Fruit fly (Drosophila melanogaster) whole organism, embryonic: Measurements from ENCODE around the gene Uck.
A peak's percentile ranks its signal among the peaks of the same experiment; 100 is the strongest.

ENCODE experiments used
- ATbp ChIP-seq: fragments of 200-800 bp; sonication (Bioruptor generic); optimal IDR thresholded peaks from 2 replicates; lab custom pipeline; 2017; ENCODE audit warnings: missing biosample characterization, mild to moderate bottlenecking, missing genetic modification characterization, missing genetic modification reagents
- Atf3 ChIP-seq: fragments of 200-800 bp; sonication (Bioruptor generic); optimal IDR thresholded peaks from 3 replicates; lab custom pipeline; 2016; ENCODE audit warnings: missing biosample characterization, missing genetic modification characterization
- CG10431 ChIP-seq: fragments of 200-800 bp; sonication (Bioruptor generic); optimal IDR thresholded peaks from 3 replicates; lab custom pipeline; 2018; ENCODE audit warnings: missing biosample characterization, mild to moderate bottlenecking, missing genetic modification characterization
- CG10565 ChIP-seq: fragments of 200-800 bp; sonication (Bioruptor generic); optimal IDR thresholded peaks from 3 replicates; lab custom pipeline; 2016; ENCODE audit warnings: missing biosample characterization, mild to moderate bottlenecking, missing genetic modification characterization
- CG12071 ChIP-seq: fragments of 200-800 bp; sonication (Bioruptor generic); optimal IDR thresholded peaks from 3 replicates; lab custom pipeline; 2018; ENCODE audit warnings: missing biosample characterization, mild to moderate bottlenecking, missing genetic modification characterization
- CG12391 ChIP-seq: fragments of 200-800 bp; sonication (Bioruptor generic); optimal IDR thresholded peaks from 3 replicates; lab custom pipeline; 2018; ENCODE audit warnings: missing biosample characterization, mild to moderate bottlenecking, missing genetic modification characterization, moderate library complexity
- CG13287 ChIP-seq: fragments of 200-800 bp; sonication (Bioruptor generic); IDR thresholded peaks from 2 replicates; pipeline ENCODE4 v1.3.6; 2022; ENCODE audit warnings: missing biosample characterization, missing genetic modification characterization; ENCODE audit not compliant: partially characterized antibody
- CG14014 ChIP-seq: fragments of 200-800 bp; sonication (Bioruptor generic); IDR thresholded peaks from 2 replicates; pipeline ENCODE4 v1.3.6; 2022; ENCODE audit warnings: missing biosample characterization, missing genetic modification characterization
- CG1647 ChIP-seq: fragments of 200-800 bp; sonication (Bioruptor generic); optimal IDR thresholded peaks from 3 replicates; lab custom pipeline; 2016; ENCODE audit warnings: missing biosample characterization, missing genetic modification characterization
- CG16779 ChIP-seq: fragments of 200-800 bp; sonication (Bioruptor generic); IDR thresholded peaks from 2 replicates; pipeline ENCODE4 v1.3.6; 2022; ENCODE audit warnings: missing biosample characterization, missing genetic modification characterization
- CG17568 ChIP-seq: fragments of 200-800 bp; sonication (Bioruptor generic); optimal IDR thresholded peaks from 2 replicates; lab custom pipeline; 2018; ENCODE audit warnings: missing biosample characterization, mild to moderate bottlenecking, missing genetic modification characterization, moderate library complexity
- CG1832 ChIP-seq: fragments of 200-800 bp; sonication (Bioruptor generic); optimal IDR thresholded peaks from 2 replicates; lab custom pipeline; 2017; ENCODE audit warnings: missing biosample characterization, mild to moderate bottlenecking, missing genetic modification characterization, inconsistent platforms
- CG3163 ChIP-seq: fragments of 200-800 bp; sonication (Bioruptor generic); optimal IDR thresholded peaks from 3 replicates; lab custom pipeline; 2016; ENCODE audit warnings: missing biosample characterization, missing genetic modification characterization
- CG34376 ChIP-seq: fragments of 200-800 bp; sonication (Bioruptor generic); optimal IDR thresholded peaks from 2 replicates; lab custom pipeline; 2018; ENCODE audit warnings: missing biosample characterization, mild to moderate bottlenecking, missing genetic modification characterization
- CG3838 ChIP-seq: fragments of 200-800 bp; sonication (Bioruptor generic); optimal IDR thresholded peaks from 3 replicates; lab custom pipeline; 2016; ENCODE audit warnings: missing biosample characterization, missing genetic modification characterization
- CG3995 ChIP-seq: fragments of 200-800 bp; sonication (Bioruptor generic); optimal IDR thresholded peaks from 3 replicates; lab custom pipeline; 2016; ENCODE audit warnings: missing biosample characterization, missing genetic modification characterization
- CG6813 ChIP-seq: fragments of 200-800 bp; sonication (Bioruptor generic); optimal IDR thresholded peaks from 2 replicates; lab custom pipeline; 2017; ENCODE audit warnings: missing biosample characterization, missing genetic modification characterization, mild to moderate bottlenecking, moderate library complexity, missing genetic modification reagents
- CG8290 ChIP-seq, 3 experiments: fragments of 200-800 bp; sonication (Bioruptor generic); optimal IDR thresholded peaks; 2 replicates each; lab custom pipeline; 2016 to 2019; ENCODE audit warnings: missing biosample characterization in 3 of 3, missing genetic modification characterization in 3 of 3, mild to moderate bottlenecking in 2 of 3, moderate library complexity in 1 of 3
- CG8765 ChIP-seq: fragments of 200-800 bp; sonication (Bioruptor generic); IDR thresholded peaks from 2 replicates; pipeline ENCODE4 v1.3.6; 2022; ENCODE audit warnings: missing biosample characterization, missing genetic modification characterization
- CG8924 ChIP-seq: fragments of 200-800 bp; optimal IDR thresholded peaks from 3 replicates; lab custom pipeline; 2019; ENCODE audit warnings: missing biosample characterization, mild to moderate bottlenecking, missing genetic modification characterization, moderate library complexity
- CG9215 ChIP-seq: fragments of 200-800 bp; sonication (Bioruptor generic); IDR thresholded peaks from 2 replicates; pipeline ENCODE4 v1.3.6; 2022; ENCODE audit warnings: missing biosample characterization, missing genetic modification characterization
- CG9932 ChIP-seq: fragments of 200-800 bp; sonication (Bioruptor generic); IDR thresholded peaks from 2 replicates; pipeline ENCODE4 v1.3.6; 2022; ENCODE audit warnings: missing biosample characterization, missing genetic modification characterization
- CoRest ChIP-seq: fragments of 200-800 bp; sonication (Bioruptor generic); optimal IDR thresholded peaks from 3 replicates; lab custom pipeline; 2018; ENCODE audit warnings: missing biosample characterization, mild to moderate bottlenecking, missing genetic modification characterization, moderate library complexity
- Dek ChIP-seq: fragments of 200-800 bp; sonication (Bioruptor generic); optimal IDR thresholded peaks from 3 replicates; lab custom pipeline; 2019; ENCODE audit warnings: missing biosample characterization, mild to moderate bottlenecking, missing genetic modification characterization, moderate library complexity
- NC2β ChIP-seq: fragments of 200-800 bp; sonication (Bioruptor generic); optimal IDR thresholded peaks from 2 replicates; lab custom pipeline; 2016; ENCODE audit warnings: missing biosample characterization, missing genetic modification characterization
- Opbp ChIP-seq: fragments of 200-800 bp; sonication (Bioruptor generic); IDR thresholded peaks from 3 replicates; pipeline ENCODE4 v1.3.6; 2022; ENCODE audit warnings: missing biosample characterization, missing genetic modification characterization; ENCODE audit not compliant: partially characterized antibody
- Ptx1 ChIP-seq: fragments of 200-800 bp; sonication (Bioruptor generic); IDR thresholded peaks from 2 replicates; pipeline ENCODE4 v1.3.6; 2022; ENCODE audit warnings: missing biosample characterization, missing genetic modification characterization
- Rfx ChIP-seq: fragments of 200-800 bp; sonication (Bioruptor generic); IDR thresholded peaks from 2 replicates; pipeline ENCODE4 v1.3.6; 2022; ENCODE audit warnings: missing biosample characterization, missing genetic modification characterization
- al ChIP-seq: fragments of 200-800 bp; sonication (Bioruptor generic); IDR thresholded peaks from 2 replicates; pipeline ENCODE4 v1.3.6; 2022; ENCODE audit warnings: missing biosample characterization, missing genetic modification characterization
- ara ChIP-seq: fragments of 200-800 bp; sonication (Bioruptor generic); IDR thresholded peaks from 2 replicates; pipeline ENCODE4 v1.3.6; 2022; ENCODE audit warnings: missing biosample characterization, missing genetic modification characterization
- ase ChIP-seq: fragments of 200-800 bp; sonication (Bioruptor generic); IDR thresholded peaks from 3 replicates; pipeline ENCODE4 v1.3.6; 2022; ENCODE audit warnings: missing biosample characterization, missing genetic modification characterization
- bab2 ChIP-seq: fragments of 200-800 bp; sonication (Bioruptor generic); optimal IDR thresholded peaks from 2 replicates; lab custom pipeline; 2016; ENCODE audit warnings: missing biosample characterization, missing genetic modification characterization
- chm ChIP-seq: fragments of 200-800 bp; sonication (Bioruptor generic); IDR thresholded peaks from 2 replicates; pipeline ENCODE4 v1.3.6; 2022; ENCODE audit warnings: missing biosample characterization, missing genetic modification characterization
- crol ChIP-seq: fragments of 200-800 bp; sonication (Bioruptor generic); IDR thresholded peaks from 2 replicates; pipeline ENCODE4 v1.3.6; 2022; ENCODE audit warnings: missing biosample characterization, missing genetic modification characterization
- da ChIP-seq: fragments of 200-800 bp; sonication (Bioruptor generic); optimal IDR thresholded peaks from 2 replicates; lab custom pipeline; 2016; ENCODE audit warnings: missing biosample characterization, missing genetic modification characterization
- ewg ChIP-seq: fragments of 200-800 bp; sonication (Bioruptor generic); optimal IDR thresholded peaks from 3 replicates; lab custom pipeline; 2017; ENCODE audit warnings: mild to moderate bottlenecking, missing biosample characterization, missing genetic modification reagents, missing genetic modification characterization
- exex ChIP-seq: fragments of 200-800 bp; sonication (Bioruptor generic); optimal IDR thresholded peaks from 4 replicates; lab custom pipeline; 2018; ENCODE audit warnings: missing biosample characterization, mild to moderate bottlenecking, missing genetic modification characterization, moderate library complexity
- fu2 ChIP-seq: fragments of 200-800 bp; sonication (Bioruptor generic); optimal IDR thresholded peaks from 2 replicates; lab custom pipeline; 2016; ENCODE audit warnings: missing biosample characterization, missing genetic modification characterization
- jing ChIP-seq: fragments of 200-800 bp; sonication (Bioruptor generic); optimal IDR thresholded peaks from 2 replicates; lab custom pipeline; 2018; ENCODE audit warnings: missing biosample characterization, mild to moderate bottlenecking, missing genetic modification characterization
- kah ChIP-seq: fragments of 200-800 bp; sonication (Bioruptor generic); optimal IDR thresholded peaks from 2 replicates; lab custom pipeline; 2018; ENCODE audit warnings: missing biosample characterization, mild to moderate bottlenecking, missing genetic modification characterization
- ken ChIP-seq: fragments of 200-800 bp; sonication (Bioruptor generic); IDR thresholded peaks from 3 replicates; pipeline ENCODE4 v1.3.6; 2022; ENCODE audit warnings: missing biosample characterization, missing genetic modification characterization
- oc ChIP-seq: fragments of 200-800 bp; sonication (Bioruptor generic); optimal IDR thresholded peaks from 2 replicates; lab custom pipeline; 2018; ENCODE audit warnings: missing biosample characterization, mild to moderate bottlenecking, missing genetic modification characterization, moderate library complexity
- pan ChIP-seq, 4 experiments: fragments of >200 bp in 3 of 4; fragments of 200-800 bp in 1 of 4; sonication (Bioruptor generic) in 1 of 4; optimal IDR thresholded peaks in 3 of 4; IDR thresholded peaks in 1 of 4; 2 replicates each; pipeline versions ENCODE4 v1.3.6 to Lab custom; 2017 to 2022; ENCODE audit warnings: missing biosample characterization in 2 of 4, missing genetic modification characterization in 2 of 4, mixed read lengths in 1 of 4
- rib ChIP-seq: fragments of 200-800 bp; sonication (Bioruptor generic); IDR thresholded peaks from 2 replicates; pipeline ENCODE4 v1.3.6; 2022; ENCODE audit warnings: missing biosample characterization, missing genetic modification characterization
- sc ChIP-seq, 3 experiments: fragments of >200 bp in 2 of 3; fragments of 200-800 bp in 1 of 3; sonication (Bioruptor generic) in 1 of 3; optimal IDR thresholded peaks; 2 replicates in 2 of 3; 3 replicates in 1 of 3; lab custom pipeline; 2017; ENCODE audit warnings: mild to moderate bottlenecking in 1 of 3, missing biosample characterization in 1 of 3, missing genetic modification characterization in 1 of 3, missing genetic modification reagents in 1 of 3
- stc ChIP-seq: fragments of 200-800 bp; sonication (Bioruptor generic); IDR thresholded peaks from 2 replicates; pipeline ENCODE4 v1.3.6; 2022; ENCODE audit warnings: missing biosample characterization, missing genetic modification characterization
- toy ChIP-seq: fragments of 200-800 bp; sonication (Bioruptor generic); IDR thresholded peaks from 2 replicates; pipeline ENCODE4 v1.3.6; 2022; ENCODE audit warnings: missing biosample characterization, missing genetic modification characterization
- unpg ChIP-seq: fragments of 200-800 bp; sonication (Bioruptor generic); optimal IDR thresholded peaks from 3 replicates; lab custom pipeline; 2018; ENCODE audit warnings: missing biosample characterization, mild to moderate bottlenecking, missing genetic modification characterization, moderate library complexity
- usp ChIP-seq: fragments of >200 bp; optimal IDR thresholded peaks from 2 replicates; lab custom pipeline; 2017; ENCODE audit warnings: missing biosample characterization, missing genetic modification characterization
- wdn ChIP-seq: fragments of 200-800 bp; sonication (Bioruptor generic); IDR thresholded peaks from 2 replicates; pipeline ENCODE4 v1.3.6; 2022; ENCODE audit warnings: missing biosample characterization, missing genetic modification characterization

Uck gene

DNA sequence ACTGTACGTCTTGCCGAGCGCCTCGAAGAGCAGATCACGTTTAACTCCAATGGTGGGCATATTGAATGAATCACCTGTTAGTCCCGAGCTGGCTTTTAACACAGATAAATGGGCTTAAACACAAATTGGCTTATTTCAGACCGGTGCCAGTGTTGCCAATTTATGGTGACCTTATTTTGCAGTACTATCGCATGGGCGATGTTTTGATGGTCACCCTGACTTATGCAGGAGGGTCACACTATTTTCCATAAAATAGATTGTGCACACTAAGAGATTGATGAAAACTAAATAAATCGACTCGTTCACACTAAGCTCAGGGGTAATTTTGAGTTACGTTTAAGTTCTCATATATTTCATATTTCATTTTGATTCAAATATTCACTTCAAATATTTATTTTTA is 37.5 kb upstream of the Uck start, which contains the start of gene beta-PheRS (continued):
- TF ChIP-seq CG12391 (tag; lab: Kevin White, UChicago) (peak; percentile 76), CG10431 (GFP tag; lab: Kevin White, UChicago) (no peak), CG3163 (GFP tag; lab: Kevin White, UChicago) (peak; percentile 48), CG13287 (GFP tag; lab: Robert Waterston, UW) (peak; percentile 97), CG9932 (GFP tag; lab: Robert Waterston, UW) (peak; percentile 86), CG6813 (GFP tag; lab: Kevin White, UChicago) (no peak), toy (GFP tag; lab: Robert Waterston, UW) (no peak), unpg (no peak), usp (GFP tag; lab: Kevin White, UChicago) (no peak), CG17568 (GFP tag; lab: Kevin White, UChicago) (no peak), ATbp (GFP tag; lab: Kevin White, UChicago) (no peak), CG3995 (GFP tag; lab: Kevin White, UChicago) (peak; percentile 83), CG8290 (GFP tag; optimal IDR thresholded peaks at IDR 0.05; lab: Kevin White, UChicago) (peak; percentile 88), CG8290 (tag; optimal IDR thresholded peaks at IDR 0.05; lab: Kevin White, UChicago) (peak in 1 of 2 experiments; percentile 80), CG16779 (GFP tag; lab: Robert Waterston, UW) (no peak), al (0 out of 2 replicates have a peak, but pooled peaks have one; percentile 47), CG8765 (GFP tag; lab: Robert Waterston, UW) (no peak), wdn (GFP tag; lab: Robert Waterston, UW) (0 out of 2 replicates have a peak, but pooled peaks have one; percentile 31), da (GFP tag; lab: Kevin White, UChicago) (no peak), oc (no peak), ewg (GFP tag; lab: Kevin White, UChicago) (no peak), CG9215 (GFP tag; lab: Robert Waterston, UW) (peak; percentile 50; the same call in 1 of the 2 replicates), CG34376 (GFP tag; lab: Kevin White, UChicago) (peak; percentile 30), Opbp (GFP tag; lab: Robert Waterston, UW) (peak; percentile 94), CG12071 (GFP tag; lab: Kevin White, UChicago) (no peak), CG8924 (tag; lab: Kevin White, UChicago) (no peak), kah (GFP tag; lab: Kevin White, UChicago) (no peak), chm (GFP tag; lab: Robert Waterston, UW) (no peak; the same call in 1 of the 2 replicates), pan (optimal IDR thresholded peaks at IDR 0.05; lab: Kevin White, UChicago) (no peak), pan (GFP tag; optimal IDR thresholded peaks at IDR 0.05 in 1 of 2, IDR thresholded peaks at IDR 0.05 in 1 of 2) (peak in 1 of 2 experiments; percentile 46), Dek (tag; lab: Kevin White, UChicago) (no peak), crol (no peak), CG14014 (GFP tag; lab: Robert Waterston, UW) (peak; percentile 75), exex (no peak), jing (GFP tag; lab: Kevin White, UChicago) (no peak), ken (peak; percentile 41; the same call in 1 of the 3 replicates), fu2 (GFP tag; lab: Kevin White, UChicago) (peak; percentile 33), bab2 (GFP tag; lab: Kevin White, UChicago) (peak; percentile 44), CG3838 (GFP tag; lab: Kevin White, UChicago) (no peak), CoRest (no peak), stc (no peak), sc (optimal IDR thresholded peaks at IDR 0.05; lab: Kevin White, UChicago) (no peak), sc (GFP tag; optimal IDR thresholded peaks at IDR 0.05; lab: Kevin White, UChicago) (no peak), CG10565 (GFP tag; lab: Kevin White, UChicago) (no peak), rib (GFP tag; lab: Robert Waterston, UW) (peak; percentile 96), CG1647 (GFP tag; lab: Kevin White, UChicago) (peak; percentile 57), NC2β (GFP tag; lab: Kevin White, UChicago) (peak; percentile 50), CG1832 (GFP tag; lab: Kevin White, UChicago) (no peak), Ptx1 (GFP tag; lab: Robert Waterston, UW) (no peak), Rfx (GFP tag; lab: Robert Waterston, UW) (peak; percentile 86), ase (GFP tag; lab: Robert Waterston, UW) (no peak), Atf3 (GFP tag; lab: Kevin White, UChicago) (peak; percentile 2), ara (GFP tag; lab: Robert Waterston, UW) (no peak)
